Worm (Caenorhabditis elegans) whole organism, L1 larva: ENCODE results near the gene acs-10.

ENCODE experiments used
- aha-1 ChIP-seq: fragments of 150-350 bp; optimal IDR thresholded peaks from 2 replicates; lab custom pipeline; 2014; ENCODE audit warnings: missing biosample characterization, missing genetic modification characterization
- ama-1 ChIP-seq: fragments of 150-350 bp; optimal IDR thresholded peaks from 2 replicates; lab custom pipeline; 2014
- ets-5 ChIP-seq: fragments of 200-800 bp; sonication (Bioruptor generic); IDR thresholded peaks from 2 replicates; pipeline ENCODE4 v1.3.6; 2022; ENCODE audit warnings: missing genetic modification characterization, missing compliant biosample characterization
- jun-1 ChIP-seq: fragments of 150-350 bp; optimal IDR thresholded peaks from 2 replicates; lab custom pipeline; 2014; ENCODE audit warnings: missing biosample characterization, missing genetic modification reagents, missing genetic modification characterization
- lir-3 ChIP-seq: sonication (generic microtip); optimal IDR thresholded peaks from 2 replicates; lab custom pipeline; 2016; ENCODE audit warnings: mild to moderate bottlenecking, missing genetic modification characterization, moderate library complexity, missing compliant biosample characterization; ENCODE audit not compliant: poor library complexity
- lsy-2 ChIP-seq, 2 experiments: fragments of 150-350 bp; optimal IDR thresholded peaks; 2 replicates each; lab custom pipeline; 2014; ENCODE audit warnings: missing biosample characterization in 2 of 2, missing genetic modification characterization in 2 of 2
- nhr-19 ChIP-seq: fragments of 200-800 bp; sonication (Bioruptor generic); conservative IDR thresholded peaks from 2 replicates; pipeline ENCODE4 v1.3.6; 2022; ENCODE audit warnings: missing genetic modification characterization, missing compliant biosample characterization
- nhr-28 ChIP-seq: fragments of 150-350 bp; optimal IDR thresholded peaks from 2 replicates; lab custom pipeline; 2014; ENCODE audit warnings: missing biosample characterization, missing genetic modification characterization
- snpc-4 ChIP-seq: fragments of 150-350 bp; optimal IDR thresholded peaks from 2 replicates; lab custom pipeline; 2014; ENCODE audit warnings: missing biosample characterization, missing genetic modification characterization
- unc-30 ChIP-seq: sonication (generic microtip); optimal IDR thresholded peaks from 2 replicates; lab custom pipeline; 2017; ENCODE audit warnings: missing biosample characterization, missing genetic modification characterization
- ztf-11 ChIP-seq, 2 experiments: sonication (generic microtip); optimal IDR thresholded peaks; 2 replicates each; lab custom pipeline; 2016 to 2017; ENCODE audit warnings: missing genetic modification characterization in 2 of 2, missing biosample characterization in 1 of 2, missing compliant biosample characterization in 1 of 2
- ztf-4 ChIP-seq: fragments of 150-350 bp; optimal IDR thresholded peaks from 2 replicates; lab custom pipeline; 2014; ENCODE audit warnings: missing biosample characterization, missing genetic modification characterization

DNA sequence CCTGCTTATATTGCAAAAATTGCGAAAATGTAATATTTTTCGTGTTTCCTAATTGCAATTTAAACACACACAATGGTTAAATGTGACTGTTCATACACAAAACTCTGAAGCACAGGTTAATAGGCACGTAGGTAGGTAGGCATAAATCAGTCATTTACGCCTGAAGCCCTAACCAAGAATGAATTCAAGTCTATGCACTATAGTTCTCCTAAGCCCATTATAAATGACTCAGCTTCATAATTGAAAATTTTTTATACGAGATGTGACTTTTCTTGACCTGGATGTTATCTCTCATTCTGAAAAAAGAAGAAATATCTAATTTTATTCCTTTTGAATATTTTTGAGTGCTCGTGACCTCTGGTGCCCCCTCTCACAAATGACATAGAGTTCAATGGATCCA lies 4.5 kb upstream of the acs-10 start:
- TF ChIP-seq ama-1 (no peak), lsy-2 (tag; optimal IDR thresholded peaks at IDR 0.05; lab: Kevin White, UChicago) (no peak), aha-1 (tag; lab: Kevin White, UChicago) (no peak), nhr-28 (no peak), snpc-4 (tag; lab: Kevin White, UChicago) (no peak), lir-3 (tag; lab: Kevin White, UChicago) (no peak), jun-1 (no peak), ztf-4 (tag; lab: Kevin White, UChicago) (no peak), ets-5 (GFP tag; lab: Robert Waterston, UW) (no peak), unc-30 (tag; lab: Kevin White, UChicago) (no peak), nhr-19 (no peak), ztf-11 (tag; optimal IDR thresholded peaks at IDR 0.05; lab: Kevin White, UChicago) (no peak)
